Fruit fly (Drosophila melanogaster) whole organism, adult: ENCODE data around the gene CG31431.

Source experiments
- CG11617 ChIP-seq: fragments of 200-800 bp; sonication (Bioruptor generic); optimal IDR thresholded peaks from 2 replicates; lab custom pipeline; 2017; ENCODE audit warnings: mild to moderate bottlenecking, missing biosample characterization, missing genetic modification reagents, missing genetic modification characterization
- CG12768 ChIP-seq: fragments of 200-800 bp; sonication (Bioruptor generic); optimal IDR thresholded peaks from 2 replicates; lab custom pipeline; 2017; ENCODE audit warnings: missing biosample characterization, missing genetic modification characterization, mild to moderate bottlenecking, moderate library complexity, missing genetic modification reagents
- CG7101 ChIP-seq: fragments of 200-800 bp; sonication (Bioruptor generic); optimal IDR thresholded peaks from 2 replicates; lab custom pipeline; 2018; ENCODE audit warnings: missing biosample characterization, mild to moderate bottlenecking, missing genetic modification characterization, moderate library complexity
- Clk ChIP-seq: fragments of 200-800 bp; sonication (Bioruptor generic); optimal IDR thresholded peaks from 2 replicates; lab custom pipeline; 2017; ENCODE audit warnings: missing biosample characterization, missing genetic modification characterization
- Hr96 ChIP-seq: fragments of 200-800 bp; sonication (Bioruptor generic); optimal IDR thresholded peaks from 2 replicates; lab custom pipeline; 2016; ENCODE audit warnings: missing biosample characterization, missing genetic modification characterization
- Mnt ChIP-seq: fragments of 200-800 bp; sonication (Bioruptor generic); optimal IDR thresholded peaks from 2 replicates; lab custom pipeline; 2016; ENCODE audit warnings: missing biosample characterization, mild to moderate bottlenecking, missing genetic modification characterization
- bab1 ChIP-seq: fragments of 200-800 bp; sonication (Bioruptor generic); optimal IDR thresholded peaks from 3 replicates; lab custom pipeline; 2019; ENCODE audit warnings: missing biosample characterization, mild to moderate bottlenecking, missing genetic modification characterization, moderate library complexity
- kay ChIP-seq: fragments of 200-800 bp; sonication (Bioruptor generic); peaks from one replicate; lab custom pipeline; 2016; ENCODE audit warnings: missing biosample characterization, missing genetic modification characterization, borderline replicate concordance
- ovo ChIP-seq: fragments of 200-800 bp; sonication (Bioruptor generic); optimal IDR thresholded peaks from 2 replicates; lab custom pipeline; 2016; ENCODE audit warnings: missing biosample characterization, missing genetic modification characterization
- tj ChIP-seq: fragments of 200-800 bp; sonication (Bioruptor generic); optimal IDR thresholded peaks from 3 replicates; lab custom pipeline; 2017; ENCODE audit warnings: missing biosample characterization, mild to moderate bottlenecking, missing genetic modification characterization, moderate library complexity
- toe ChIP-seq: fragments of 200-800 bp; sonication (Bioruptor generic); optimal IDR thresholded peaks from 2 replicates; lab custom pipeline; 2016; ENCODE audit warnings: missing biosample characterization, missing genetic modification characterization

DNA sequence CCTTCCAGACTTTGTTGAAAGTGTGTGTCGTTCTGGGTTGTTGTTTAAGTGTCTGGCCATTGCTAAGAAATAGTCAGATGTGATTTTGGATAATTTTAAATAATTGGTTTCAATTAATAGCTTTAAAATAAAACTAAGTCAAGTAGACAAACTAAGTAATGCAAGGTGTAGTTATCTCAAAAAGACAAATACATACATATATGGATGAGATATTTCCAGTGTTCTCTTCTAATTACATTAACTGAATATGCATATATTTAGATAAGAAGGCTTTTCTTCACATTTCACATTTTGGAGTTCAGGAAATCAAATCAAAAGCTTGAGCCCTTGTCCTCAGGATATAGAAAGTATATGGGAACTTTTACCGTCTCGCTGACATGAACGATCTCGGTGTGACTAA lies 7.2 kb downstream of the CG31431 start, which contains the start of gene P5CDh2:
- TF ChIP-seq CG12768 (GFP tag; lab: Kevin White, UChicago) (no peak), tj (no peak), Hr96 (no peak), Mnt (GFP tag; lab: Kevin White, UChicago) (no peak), CG11617 (no peak), ovo (GFP tag; lab: Kevin White, UChicago) (no peak), Clk (GFP tag; lab: Kevin White, UChicago) (no peak), toe (no peak), bab1 (GFP tag; lab: Kevin White, UChicago) (no peak), kay (GFP tag; lab: Kevin White, UChicago) (no peak), CG7101 (tag; lab: Kevin White, UChicago) (no peak)
